Worm (Caenorhabditis elegans) whole organism, late embryonic: Measurements from ENCODE around the gene grl-10.
A peak's percentile ranks its signal among the peaks of the same experiment; 100 is the strongest.

ENCODE experiments used
- F13H6.1 ChIP-seq: sonication (generic microtip); optimal IDR thresholded peaks from 2 replicates; lab custom pipeline; 2016; ENCODE audit warnings: missing genetic modification characterization, missing compliant biosample characterization
- K02D7.2 ChIP-seq: sonication (generic microtip); optimal IDR thresholded peaks from 2 replicates; lab custom pipeline; 2017; ENCODE audit warnings: mild to moderate bottlenecking, missing genetic modification characterization, missing compliant biosample characterization
- che-1 ChIP-seq: sonication (generic microtip); optimal IDR thresholded peaks from 2 replicates; lab custom pipeline; 2016; ENCODE audit warnings: mild to moderate bottlenecking, missing genetic modification characterization, missing compliant biosample characterization
- nhr-232 ChIP-seq: sonication (generic microtip); optimal IDR thresholded peaks from 2 replicates; lab custom pipeline; 2016; ENCODE audit warnings: missing genetic modification characterization, missing compliant biosample characterization
- tbx-2 ChIP-seq: sonication (generic microtip); optimal IDR thresholded peaks from 2 replicates; lab custom pipeline; 2016; ENCODE audit warnings: missing genetic modification characterization, missing compliant biosample characterization

- TF ChIP-seq tbx-2 (tag; lab: Kevin White, UChicago) (peak; percentile 57), che-1 (no peak), K02D7.2 (no peak), F13H6.1 (tag; lab: Kevin White, UChicago) (no peak), nhr-232 (no peak)
Observed at ce11 chrV:7728003-7728678, 46.2 kb upstream of the grl-10 start.
